Fruit fly (Drosophila melanogaster) whole organism, pupa: ENCODE data around the gene CG18731.

Source experiments
- CG10348 ChIP-seq: fragments of 200-800 bp; sonication (Bioruptor generic); IDR thresholded peaks from 2 replicates; pipeline ENCODE4 v1.3.6; 2022; ENCODE audit warnings: missing biosample characterization, missing genetic modification characterization
- CG13204 ChIP-seq: fragments of 200-800 bp; sonication (Bioruptor generic); optimal IDR thresholded peaks from 2 replicates; lab custom pipeline; 2018; ENCODE audit warnings: missing biosample characterization, mild to moderate bottlenecking, missing genetic modification characterization, moderate library complexity
- CG15710 ChIP-seq: fragments of 200-800 bp; sonication (Bioruptor generic); optimal IDR thresholded peaks from 2 replicates; lab custom pipeline; 2018; ENCODE audit warnings: missing biosample characterization, mild to moderate bottlenecking, missing genetic modification characterization, moderate library complexity
- CG8159 ChIP-seq: fragments of 200-800 bp; sonication (Bioruptor generic); optimal IDR thresholded peaks from 3 replicates; lab custom pipeline; 2018; ENCODE audit warnings: missing biosample characterization, mild to moderate bottlenecking, missing genetic modification characterization, moderate library complexity

- no peak for TF ChIP-seq CG13204 (GFP tag; lab: Kevin White, UChicago)
- TF ChIP-seq CG8159 (tag; lab: Kevin White, UChicago) = peak; percentile 18
- TF ChIP-seq CG10348 (GFP tag; lab: Robert Waterston, UW) = 0 out of 2 replicates have a peak, but pooled peaks have one; percentile 15
- peak; percentile 7 for TF ChIP-seq CG15710 (tag; lab: Kevin White, UChicago)
Observed at dm6 chr3R:29717519-29717918, 7.3 kb upstream of the CG18731 start.
